Worm (Caenorhabditis elegans): ENCODE measurements around the gene ttr-21.

- TF ChIP-seq skn-1 (tag; optimal IDR thresholded peaks at IDR 0.05) (no peak), mdl-1 (tag; optimal IDR thresholded peaks at IDR 0.05) (no peak), ztf-1 (GFP tag; conservative IDR thresholded peaks at IDR 0.05) (no peak), lsy-2 (tag; optimal IDR thresholded peaks at IDR 0.05) (no peak), nhr-10 (tag; optimal IDR thresholded peaks at IDR 0.05) (no peak), lin-13 (GFP tag; optimal IDR thresholded peaks at IDR 0.05) (no peak), sem-4 (tag; optimal IDR thresholded peaks at IDR 0.05) (no peak), nhr-237 (tag; optimal IDR thresholded peaks at IDR 0.05) (no peak), zag-1 (tag; optimal IDR thresholded peaks at IDR 0.05) (no peak), nhr-11 (tag; optimal IDR thresholded peaks at IDR 0.05) (no peak), F13H6.1 (tag; optimal IDR thresholded peaks at IDR 0.05) (no peak)
Observed at ce11 chrV:13822752-13823151, 31.5 kb downstream of the ttr-21 start, which contains the start of gene hpo-31.

Data from whole organism, L2 larva.